Worm (Caenorhabditis elegans): Measurements from ENCODE around the gene E02H4.5.

Gene E02H4.5

DNA sequence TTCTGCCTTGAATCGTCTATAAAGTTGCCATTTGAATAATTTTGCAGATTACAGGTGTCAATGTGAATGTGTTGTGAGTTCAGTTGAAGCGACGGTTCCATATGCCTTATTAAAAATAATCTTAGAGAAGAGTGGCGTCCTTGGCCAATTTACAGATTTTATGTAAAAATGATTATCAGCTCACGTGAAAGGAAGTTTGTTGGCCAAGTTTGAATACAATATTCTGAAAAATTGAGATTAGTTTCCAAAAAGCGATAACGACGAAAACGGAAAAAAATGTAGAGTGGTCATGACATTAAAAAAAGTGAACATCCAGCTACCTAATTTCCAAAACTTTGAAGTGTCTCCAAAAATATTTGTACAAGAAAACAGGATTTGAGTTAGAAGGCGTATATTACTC, at the start of gene E02H4.5:
Gene E02H4.5, minus strand, starts transcription at position 101 of the 400 bp plus-strand sequence.
- no peak for TF ChIP-seq sem-2 (GFP tag; optimal IDR thresholded peaks at IDR 0.05)
- TF ChIP-seq tbx-8 (GFP tag; optimal IDR thresholded peaks at IDR 0.05), result no peak
- no peak for TF ChIP-seq ham-2 (GFP tag; optimal IDR thresholded peaks at IDR 0.05)
- TF ChIP-seq lin-13 (tag; optimal IDR thresholded peaks at IDR 0.05), result no peak
- no peak for TF ChIP-seq ztf-11 (tag; optimal IDR thresholded peaks at IDR 0.05)
- TF ChIP-seq nhr-2 (tag; optimal IDR thresholded peaks at IDR 0.05), result no peak
- no peak for TF ChIP-seq M03D4.4 (tag; optimal IDR thresholded peaks at IDR 0.05)
- no peak for TF ChIP-seq elt-3 (tag; optimal IDR thresholded peaks at IDR 0.05)
- no peak for TF ChIP-seq ces-1 (GFP tag; optimal IDR thresholded peaks at IDR 0.05)
- TF ChIP-seq lin-32 (GFP tag; optimal IDR thresholded peaks at IDR 0.05), result no peak
- no peak for TF ChIP-seq unc-39 (tag; optimal IDR thresholded peaks at IDR 0.05)
- no peak for TF ChIP-seq sptf-1 (tag; optimal IDR thresholded peaks at IDR 0.05)
- TF ChIP-seq lsy-2 (tag; optimal IDR thresholded peaks at IDR 0.05), result no peak
- TF ChIP-seq elt-1 (tag; optimal IDR thresholded peaks at IDR 0.05; ENCODE audit: borderline replicate concordance, insufficient read depth), result no peak

DNA sequence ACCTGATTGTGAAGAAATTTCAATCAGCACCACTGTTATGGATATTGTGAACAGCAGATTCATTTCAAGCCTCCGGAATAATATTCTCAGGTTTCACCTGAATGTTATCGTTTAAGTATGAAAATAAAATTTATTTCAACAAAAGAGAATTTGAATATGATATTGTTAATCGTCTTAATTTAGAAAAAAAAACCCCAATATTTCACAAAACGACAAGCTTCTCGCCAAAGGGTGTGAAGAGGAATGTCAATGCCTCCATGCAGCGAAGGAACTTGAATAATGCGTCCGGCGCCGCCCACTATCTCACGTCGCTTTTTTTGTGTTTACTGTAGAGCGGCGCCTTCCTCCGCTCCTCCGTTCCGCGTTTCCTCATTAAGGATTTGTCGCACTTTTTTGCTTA, 48.1 kb upstream of the E02H4.5 start, which contains the start of gene C11H1.5:
Gene C11H1.5, minus strand, starts transcription at position 101 of the 400 bp plus-strand sequence.
- TF ChIP-seq ceh-39 (tag; optimal IDR thresholded peaks at IDR 0.05) (no peak), hlh-1 (tag; optimal IDR thresholded peaks at IDR 0.05) (no peak), snpc-4 (tag; optimal IDR thresholded peaks at IDR 0.05) (no peak), sptf-1 (tag; optimal IDR thresholded peaks at IDR 0.05) (no peak), M03D4.4 (tag; optimal IDR thresholded peaks at IDR 0.05) (no peak), flh-1 (GFP tag; optimal IDR thresholded peaks at IDR 0.05) (no peak), nhr-12 (tag; optimal IDR thresholded peaks at IDR 0.05) (no peak), elt-1 (tag; optimal IDR thresholded peaks at IDR 0.05; ENCODE audit: borderline replicate concordance, insufficient read depth) (no peak), blmp-1 (tag; optimal IDR thresholded peaks at IDR 0.05) (no peak), unc-39 (tag; optimal IDR thresholded peaks at IDR 0.05) (no peak), zip-8 (tag; optimal IDR thresholded peaks at IDR 0.05) (no peak), mls-2 (tag; optimal IDR thresholded peaks at IDR 0.05) (no peak), unc-120 (tag; optimal IDR thresholded peaks at IDR 0.05; ENCODE audit: poor library complexity, severe bottlenecking) (no peak), lin-32 (GFP tag; optimal IDR thresholded peaks at IDR 0.05) (no peak), sem-2 (GFP tag; optimal IDR thresholded peaks at IDR 0.05) (no peak)

DNA sequence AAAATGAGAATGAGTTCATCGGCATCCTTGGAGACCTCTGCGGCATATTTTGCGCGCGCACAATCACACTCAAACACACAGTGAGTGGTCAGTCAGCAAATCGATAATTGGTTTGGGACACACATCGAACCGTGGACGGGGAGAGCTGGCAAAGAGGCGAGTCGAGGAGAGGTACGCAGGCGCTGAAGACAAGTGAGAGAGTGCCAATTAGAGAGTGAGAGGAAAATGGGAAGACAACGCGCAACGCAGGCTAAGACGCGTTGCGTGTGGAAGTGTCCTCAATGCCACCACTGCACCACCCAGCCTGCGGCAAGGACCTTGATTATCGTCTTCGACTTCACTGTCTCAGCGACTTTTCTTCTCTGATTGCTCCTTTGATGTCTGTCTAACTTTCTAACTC, 42.3 kb upstream of the E02H4.5 start:
- TF ChIP-seq nhr-28 (tag; optimal IDR thresholded peaks at IDR 0.05), result no peak
- TF ChIP-seq drap-1 (GFP tag; optimal IDR thresholded peaks at IDR 0.05), result peak; percentile 67
- TF ChIP-seq lin-13 (tag; optimal IDR thresholded peaks at IDR 0.05), result peak; percentile 45
- TF ChIP-seq sem-2 (GFP tag; optimal IDR thresholded peaks at IDR 0.05), result no peak
- TF ChIP-seq hlh-1 (tag; optimal IDR thresholded peaks at IDR 0.05), result peak; percentile 57
- TF ChIP-seq nhr-12 (tag; optimal IDR thresholded peaks at IDR 0.05), result no peak
- peak; percentile 6 for TF ChIP-seq ham-2 (GFP tag; optimal IDR thresholded peaks at IDR 0.05)
- TF ChIP-seq elt-3 (tag; optimal IDR thresholded peaks at IDR 0.05), result no peak
- peak; percentile 22 for TF ChIP-seq sptf-1 (tag; optimal IDR thresholded peaks at IDR 0.05)
- TF ChIP-seq ceh-39 (tag; optimal IDR thresholded peaks at IDR 0.05), result peak; percentile 99
- TF ChIP-seq nhr-2 (tag; optimal IDR thresholded peaks at IDR 0.05), result no peak
- TF ChIP-seq tbx-8 (GFP tag; optimal IDR thresholded peaks at IDR 0.05), result no peak
- no peak for TF ChIP-seq blmp-1 (tag; optimal IDR thresholded peaks at IDR 0.05)
- TF ChIP-seq ces-1 (GFP tag; optimal IDR thresholded peaks at IDR 0.05), result peak; percentile 76
- TF ChIP-seq mls-2 (tag; optimal IDR thresholded peaks at IDR 0.05), result peak; percentile 81
- peak; percentile 70 for TF ChIP-seq unc-120 (tag; optimal IDR thresholded peaks at IDR 0.05; ENCODE audit: poor library complexity, severe bottlenecking)
- TF ChIP-seq flh-1 (GFP tag; optimal IDR thresholded peaks at IDR 0.05), result no peak
- peak; percentile 54 for TF ChIP-seq lsy-2 (tag; optimal IDR thresholded peaks at IDR 0.05)
- TF ChIP-seq elt-1 (tag; optimal IDR thresholded peaks at IDR 0.05; ENCODE audit: borderline replicate concordance, insufficient read depth), result no peak
- TF ChIP-seq nhr-237 (tag; optimal IDR thresholded peaks at IDR 0.05), result peak; percentile 22
- TF ChIP-seq mab-5 (tag; optimal IDR thresholded peaks at IDR 0.05), result no peak
- peak; percentile 37 for TF ChIP-seq pha-4 (tag; optimal IDR thresholded peaks at IDR 0.05)
- peak; percentile 56 for TF ChIP-seq unc-62 (GFP tag; optimal IDR thresholded peaks at IDR 0.05)
- peak; percentile 62 for TF ChIP-seq cnd-1 (tag; optimal IDR thresholded peaks at IDR 0.05)
- no peak for TF ChIP-seq ceh-83 (GFP tag; optimal IDR thresholded peaks at IDR 0.05)
- no peak for TF ChIP-seq snpc-4 (tag; optimal IDR thresholded peaks at IDR 0.05)
- TF ChIP-seq nhr-76 (tag; optimal IDR thresholded peaks at IDR 0.05), result no peak
- TF ChIP-seq ceh-43 (GFP tag; optimal IDR thresholded peaks at IDR 0.05), result peak; percentile 20
- TF ChIP-seq mep-1 (tag; optimal IDR thresholded peaks at IDR 0.05), result peak; percentile 38
- TF ChIP-seq unc-39 (tag; optimal IDR thresholded peaks at IDR 0.05), result no peak
- no peak for TF ChIP-seq bed-3 (GFP tag; optimal IDR thresholded peaks at IDR 0.05)
- TF ChIP-seq zip-8 (tag; optimal IDR thresholded peaks at IDR 0.05), result no peak
- no peak for TF ChIP-seq ztf-11 (tag; optimal IDR thresholded peaks at IDR 0.05)
- TF ChIP-seq lin-32 (GFP tag; optimal IDR thresholded peaks at IDR 0.05), result no peak
- TF ChIP-seq M03D4.4 (tag; optimal IDR thresholded peaks at IDR 0.05), result no peak

All from whole organism, mixed stage, embryonic.